Fruit fly (Drosophila melanogaster): ENCODE measurements around the gene AOX2.

DNA sequence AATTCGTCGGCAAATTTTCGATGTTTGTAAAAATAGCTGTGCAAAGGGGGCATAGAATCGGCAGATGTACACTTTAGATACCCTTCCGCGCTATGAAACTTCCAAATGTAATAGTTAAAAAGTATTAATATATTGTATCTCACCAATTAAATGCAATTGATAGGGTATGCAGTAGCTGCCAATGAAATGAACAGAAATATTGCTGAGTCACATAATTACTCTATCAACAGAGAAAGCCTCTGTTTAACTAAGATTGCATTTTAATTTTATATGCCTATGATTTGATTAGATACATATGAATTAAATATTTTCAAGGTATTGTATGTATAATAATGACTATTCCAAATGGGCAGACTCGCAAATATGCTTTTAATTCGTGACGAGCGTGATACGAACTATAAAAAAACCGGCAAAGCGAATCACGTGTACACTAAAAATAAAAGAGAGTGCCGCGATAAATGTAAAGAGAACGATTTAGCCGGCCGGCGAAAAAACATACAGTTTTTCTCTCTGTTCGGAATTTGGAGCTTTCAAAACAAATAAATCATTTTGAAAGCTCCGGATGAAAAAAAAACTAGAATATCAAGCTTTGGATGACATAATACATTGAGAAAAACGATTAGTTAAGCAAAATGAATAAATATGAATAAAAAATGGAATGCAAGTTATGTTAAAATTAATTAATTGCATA, 5.8 kb upstream of the AOX2 start, which contains the start of gene AOX3:
- TF ChIP-seq kay (GFP tag; ENCODE audit: borderline replicate concordance) (peak; percentile 97), Hr96 (GFP tag; optimal IDR thresholded peaks at IDR 0.05) (no peak), tj (GFP tag; optimal IDR thresholded peaks at IDR 0.05) (peak; percentile 77), Clk (GFP tag; optimal IDR thresholded peaks at IDR 0.05) (peak; percentile 4), bab1 (GFP tag; optimal IDR thresholded peaks at IDR 0.05) (peak; percentile 52)
